Worm (Caenorhabditis elegans): ENCODE data around the gene K01A12.3.

K01A12.3 gene

DNA sequence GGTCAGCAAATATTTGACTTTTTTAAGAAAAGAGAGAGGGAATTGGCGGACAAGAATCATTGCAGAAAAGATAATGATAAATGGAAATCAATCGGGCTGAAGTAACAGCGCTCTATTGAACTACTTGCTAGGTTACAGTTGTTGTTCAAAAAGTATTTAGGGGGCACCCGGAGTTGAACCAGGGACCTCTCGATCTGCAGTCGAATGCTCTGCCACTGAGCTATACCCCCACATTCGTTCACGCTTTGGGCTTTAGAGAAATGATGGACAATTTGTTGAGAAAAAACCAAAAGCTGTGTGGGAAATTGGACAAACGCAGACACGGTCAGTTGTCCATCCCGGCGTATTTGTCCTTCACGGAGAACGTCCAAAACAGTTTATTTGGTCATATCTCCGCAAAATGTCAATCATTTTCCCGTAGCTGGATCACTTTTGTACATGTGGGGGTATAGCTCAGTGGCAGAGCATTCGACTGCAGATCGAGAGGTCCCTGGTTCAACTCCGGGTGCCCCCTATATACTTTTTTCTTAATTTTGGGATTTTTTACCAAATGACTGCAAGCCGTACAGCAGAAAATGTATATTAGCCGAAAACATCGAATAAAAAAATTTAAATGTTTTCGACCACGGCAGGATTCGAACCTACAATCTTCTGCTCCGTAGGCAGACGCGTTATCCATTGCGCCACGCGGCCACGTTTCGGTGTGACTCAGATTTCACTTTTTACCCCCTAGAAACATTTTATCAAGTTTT lies 974 bp downstream of the K01A12.3 start (continued):
- TF ChIP-seq die-1 (tag; optimal IDR thresholded peaks at IDR 0.05) (peak; percentile 62), T26A5.8 (tag; optimal IDR thresholded peaks at IDR 0.05) (no peak), lin-54 (GFP tag; optimal IDR thresholded peaks at IDR 0.05) (no peak), F57A8.1 (GFP tag; optimal IDR thresholded peaks at IDR 0.05) (no peak), ZK185.1 (tag; optimal IDR thresholded peaks at IDR 0.05; ENCODE audit: poor library complexity, severe bottlenecking) (peak; percentile 41), lsy-27 (tag; optimal IDR thresholded peaks at IDR 0.05; ENCODE audit: borderline replicate concordance, insufficient read depth) (no peak), aptf-2 (GFP tag; conservative IDR thresholded peaks at IDR 0.05) (no peak), hlh-26 (GFP tag; conservative IDR thresholded peaks at IDR 0.05) (no peak), Y67H2A.10 (GFP tag; conservative IDR thresholded peaks at IDR 0.05) (no peak), pbrm-1 (GFP tag; IDR thresholded peaks at IDR 0.05) (peak; percentile 61), ceh-79 (tag; optimal IDR thresholded peaks at IDR 0.05) (no peak), ceh-91 (GFP tag; IDR thresholded peaks at IDR 0.05) (no peak), zim-3 (tag; optimal IDR thresholded peaks at IDR 0.05) (no peak), akir-1 (GFP tag; optimal IDR thresholded peaks at IDR 0.05) (no peak), efl-1 (GFP tag; optimal IDR thresholded peaks at IDR 0.05) (no peak), somi-1 (GFP tag; optimal IDR thresholded peaks at IDR 0.05) (peak; percentile 62), nfyb-1 (GFP tag; IDR thresholded peaks at IDR 0.05) (peak; percentile 79), Y95B8A.8 (GFP tag; IDR thresholded peaks at IDR 0.05) (no peak), B0035.1 (tag; optimal IDR thresholded peaks at IDR 0.05) (no peak), unc-62 (GFP tag; optimal IDR thresholded peaks at IDR 0.05) (no peak), ztf-6 (GFP tag; IDR thresholded peaks at IDR 0.05) (no peak), F55B11.4 (tag; optimal IDR thresholded peaks at IDR 0.05; ENCODE audit: borderline replicate concordance, insufficient read depth) (no peak), madf-3 (GFP tag; IDR thresholded peaks at IDR 0.05) (no peak), chd-7 (tag; optimal IDR thresholded peaks at IDR 0.05) (peak; percentile 37), lag-1 (GFP tag; IDR thresholded peaks at IDR 0.05) (no peak), F33H1.4 (GFP tag; IDR thresholded peaks at IDR 0.05) (no peak), nfya-2 (GFP tag; IDR thresholded peaks at IDR 0.05) (0 out of 2 replicates have a peak, but pooled peaks have one; percentile 25), F37B4.10 (GFP tag; IDR thresholded peaks at IDR 0.05) (no peak), nhr-179 (tag; optimal IDR thresholded peaks at IDR 0.05) (no peak), F52B5.7 (tag; optimal IDR thresholded peaks at IDR 0.05) (no peak), nhr-90 (tag; optimal IDR thresholded peaks at IDR 0.05) (peak; percentile 64), D2030.7 (GFP tag; IDR thresholded peaks at IDR 0.05) (peak; percentile 80), sptf-2 (GFP tag; optimal IDR thresholded peaks at IDR 0.05) (peak; percentile 56), ccch-3 (GFP tag; optimal IDR thresholded peaks at IDR 0.05) (no peak), rpc-1 (optimal IDR thresholded peaks at IDR 0.05) (peak; percentile 74), rpc-1 (tag; optimal IDR thresholded peaks at IDR 0.05) (peak; percentile 91), let-526 (GFP tag; IDR thresholded peaks at IDR 0.05) (no peak), B0019.2 (GFP tag; conservative IDR thresholded peaks at IDR 0.05) (no peak), atf-7 (tag; optimal IDR thresholded peaks at IDR 0.05) (no peak), ets-4 (GFP tag; optimal IDR thresholded peaks at IDR 0.05) (no peak), rec-8 (tag; optimal IDR thresholded peaks at IDR 0.05) (peak; percentile 10 to 59), dpl-1 (GFP tag; optimal IDR thresholded peaks at IDR 0.05) (no peak), tlf-1 (GFP tag; optimal IDR thresholded peaks at IDR 0.05) (no peak), tbx-9 (tag; optimal IDR thresholded peaks at IDR 0.05; ENCODE audit: borderline replicate concordance) (peak; percentile 47), lir-1 (GFP tag; conservative IDR thresholded peaks at IDR 0.05) (no peak), madf-10 (tag; optimal IDR thresholded peaks at IDR 0.05) (no peak), hsf-1 (GFP tag; IDR thresholded peaks at IDR 0.05) (no peak), ztf-3 (GFP tag; optimal IDR thresholded peaks at IDR 0.05) (no peak)

All from whole organism, young adult.